Fruit fly (Drosophila melanogaster): Measurements from ENCODE around the gene lsn.

lsn gene

DNA sequence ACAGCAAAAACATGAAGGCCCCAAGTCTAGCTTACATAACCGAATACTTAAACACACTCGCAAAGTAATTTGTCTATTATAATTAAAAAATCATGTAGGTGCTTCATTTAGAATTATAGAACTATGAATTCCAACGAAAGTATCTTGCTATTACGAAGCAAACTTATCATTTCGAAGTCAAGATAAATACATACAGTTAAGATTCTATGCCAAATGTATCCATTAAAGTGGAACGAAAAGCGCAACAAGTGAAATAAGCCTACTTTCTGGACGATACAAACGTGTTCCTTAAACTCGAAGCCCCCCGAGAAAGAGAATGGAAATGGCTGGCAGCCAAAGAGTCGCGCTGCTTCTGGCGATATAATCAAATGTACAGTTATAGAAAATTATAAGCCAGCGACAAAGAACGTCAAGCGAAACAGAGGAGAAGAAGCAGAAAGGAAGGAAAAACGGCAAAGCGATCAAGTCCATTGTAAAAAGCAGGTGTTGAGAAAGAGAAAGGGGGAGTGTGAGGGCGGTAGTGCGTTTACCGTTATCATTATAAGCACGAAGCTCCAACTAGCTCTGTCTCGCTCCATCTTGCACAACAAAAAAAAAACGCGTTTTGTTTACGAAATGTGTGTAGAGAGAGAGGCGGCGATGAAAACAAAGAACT lies 12.3 kb upstream of the lsn start (continued):
- TF ChIP-seq Sox102F (GFP tag; optimal IDR thresholded peaks at IDR 0.05) (no peak), CG3163 (GFP tag; optimal IDR thresholded peaks at IDR 0.05) (peak; percentile 6), Nf-YB (GFP tag; optimal IDR thresholded peaks at IDR 0.05) (no peak), Hsf (GFP tag; optimal IDR thresholded peaks at IDR 0.05) (no peak), repo (GFP tag; optimal IDR thresholded peaks at IDR 0.05) (no peak), otp (GFP tag; IDR thresholded peaks at IDR 0.05) (0 out of 3 replicates have a peak, but pooled peaks have one; percentile 19), Myb (GFP tag; optimal IDR thresholded peaks at IDR 0.05) (peak; percentile 9), mam (GFP tag; optimal IDR thresholded peaks at IDR 0.05) (peak; percentile 37), CG17568 (GFP tag; optimal IDR thresholded peaks at IDR 0.05) (peak; percentile 11), CHES-1-like (GFP tag; optimal IDR thresholded peaks at IDR 0.05) (no peak), Taf1 (GFP tag; IDR thresholded peaks at IDR 0.05) (no peak), twi (tag; optimal IDR thresholded peaks at IDR 0.05) (no peak), seq (GFP tag; IDR thresholded peaks at IDR 0.05) (no peak), fd96Cb (tag; optimal IDR thresholded peaks at IDR 0.05) (no peak), phol (tag; optimal IDR thresholded peaks at IDR 0.05) (peak; percentile 15), B-H2 (GFP tag; optimal IDR thresholded peaks at IDR 0.05) (no peak), E2f1 (GFP tag; IDR thresholded peaks at IDR 0.05) (no peak), CG17385 (GFP tag; optimal IDR thresholded peaks at IDR 0.05) (peak; percentile 26), CG11085 (GFP tag; IDR thresholded peaks at IDR 0.05) (no peak), bbx (GFP tag; IDR thresholded peaks at IDR 0.05; ENCODE audit: partially characterized antibody) (no peak), dysf (GFP tag; IDR thresholded peaks at IDR 0.05) (peak; percentile 44; the same call in 2 of the 3 replicates), CG8765 (GFP tag; IDR thresholded peaks at IDR 0.05) (peak; percentile 34; the same call in 1 of the 2 replicates), p53 (GFP tag; optimal IDR thresholded peaks at IDR 0.05) (no peak), Kr (GFP tag; optimal IDR thresholded peaks at IDR 0.05) (no peak), lbe (GFP tag; optimal IDR thresholded peaks at IDR 0.05) (no peak), CG11398 (GFP tag; optimal IDR thresholded peaks at IDR 0.05) (no peak), Chrac-16 (GFP tag; optimal IDR thresholded peaks at IDR 0.05) (no peak), CG17361 (GFP tag; IDR thresholded peaks at IDR 0.05) (0 out of 3 replicates have a peak, but pooled peaks have one; percentile 31), CG8388 (GFP tag; optimal IDR thresholded peaks at IDR 0.05) (no peak), CG12104 (GFP tag; optimal IDR thresholded peaks at IDR 0.05) (peak; percentile 16), kni (GFP tag; optimal IDR thresholded peaks at IDR 0.05) (peak; percentile 63), slbo (GFP tag; IDR thresholded peaks at IDR 0.05) (peak; percentile 22; the same call in 1 of the 2 replicates), odd (GFP tag; optimal IDR thresholded peaks at IDR 0.05) (no peak), Atf-2 (GFP tag; optimal IDR thresholded peaks at IDR 0.05) (no peak), tgo (GFP tag; IDR thresholded peaks at IDR 0.05) (no peak; the same call in 2 of the 3 replicates), CG1024 (GFP tag; IDR thresholded peaks at IDR 0.05) (no peak), ci (GFP tag; IDR thresholded peaks at IDR 0.05) (peak; percentile 27; the same call in 1 of the 3 replicates), gt (GFP tag; IDR thresholded peaks at IDR 0.05) (no peak), sug (tag; optimal IDR thresholded peaks at IDR 0.05) (peak; percentile 12), CG2889 (GFP tag; IDR thresholded peaks at IDR 0.05) (no peak), Med (GFP tag) (peak; percentile 78), abd-A (tag; optimal IDR thresholded peaks at IDR 0.05) (no peak), MESR4 (GFP tag; optimal IDR thresholded peaks at IDR 0.05) (no peak), yki (optimal IDR thresholded peaks at IDR 0.05) (no peak), CG6254 (GFP tag; optimal IDR thresholded peaks at IDR 0.05) (no peak), ssp (GFP tag; IDR thresholded peaks at IDR 0.05) (no peak), CG32767 (GFP tag; IDR thresholded peaks at IDR 0.05) (no peak), cas (GFP tag; IDR thresholded peaks at IDR 0.05) (no peak), CG9609 (GFP tag; optimal IDR thresholded peaks at IDR 0.05) (no peak), Sox100B (GFP tag; optimal IDR thresholded peaks at IDR 0.05) (no peak), dmrt11E (tag; optimal IDR thresholded peaks at IDR 0.05) (no peak), br (optimal IDR thresholded peaks at IDR 0.05) (no peak)
